Worm (Caenorhabditis elegans) whole organism, L2 larva: ENCODE data around the gene hex-2.

Source experiments
- ZK546.5 ChIP-seq: sonication (generic microtip); optimal IDR thresholded peaks from 2 replicates; lab custom pipeline; 2017; ENCODE audit warnings: missing biosample characterization, missing genetic modification characterization
- ceh-82 ChIP-seq: fragments of 150-350 bp; optimal IDR thresholded peaks from 2 replicates; lab custom pipeline; 2014; ENCODE audit warnings: missing biosample characterization, missing genetic modification characterization
- dmd-4 ChIP-seq: sonication (generic microtip); optimal IDR thresholded peaks from 2 replicates; lab custom pipeline; 2017; ENCODE audit warnings: missing biosample characterization, missing genetic modification characterization
- elt-3 ChIP-seq: sonication (generic microtip); optimal IDR thresholded peaks from 2 replicates; lab custom pipeline; 2017; ENCODE audit warnings: missing biosample characterization, missing genetic modification characterization
- lin-11 ChIP-seq: fragments of 150-350 bp; sonication (generic microtip); optimal IDR thresholded peaks from 2 replicates; lab custom pipeline; 2014; ENCODE audit warnings: missing biosample characterization, missing genetic modification characterization, inconsistent platforms, mixed read lengths
- lin-13 ChIP-seq: fragments of 150-350 bp; optimal IDR thresholded peaks from 2 replicates; lab custom pipeline; 2014; ENCODE audit warnings: missing biosample characterization, missing genetic modification reagents, missing genetic modification characterization
- mdl-1 ChIP-seq, 2 experiments: fragments of 150-350 bp in 1 of 2; sonication (generic microtip) in 1 of 2; optimal IDR thresholded peaks; 2 replicates each; lab custom pipeline; 2017; ENCODE audit warnings: missing biosample characterization in 2 of 2, missing genetic modification characterization in 2 of 2
- nhr-11 ChIP-seq: fragments of 150-350 bp; optimal IDR thresholded peaks from 2 replicates; lab custom pipeline; 2014; ENCODE audit warnings: missing biosample characterization, missing genetic modification characterization
- sma-9 ChIP-seq, 2 experiments: fragments of 150-350 bp in 1 of 2; sonication (generic microtip) in 1 of 2; optimal IDR thresholded peaks; 2 replicates each; lab custom pipeline; 2014 to 2016; ENCODE audit warnings: missing genetic modification characterization in 2 of 2, mild to moderate bottlenecking in 1 of 2, missing biosample characterization in 1 of 2, missing compliant biosample characterization in 1 of 2, missing genetic modification reagents in 1 of 2, moderate library complexity in 1 of 2
- unc-62 ChIP-seq: fragments of 150-350 bp; optimal IDR thresholded peaks from 2 replicates; lab custom pipeline; 2014; ENCODE audit warnings: missing biosample characterization, missing genetic modification reagents, missing genetic modification characterization

DNA sequence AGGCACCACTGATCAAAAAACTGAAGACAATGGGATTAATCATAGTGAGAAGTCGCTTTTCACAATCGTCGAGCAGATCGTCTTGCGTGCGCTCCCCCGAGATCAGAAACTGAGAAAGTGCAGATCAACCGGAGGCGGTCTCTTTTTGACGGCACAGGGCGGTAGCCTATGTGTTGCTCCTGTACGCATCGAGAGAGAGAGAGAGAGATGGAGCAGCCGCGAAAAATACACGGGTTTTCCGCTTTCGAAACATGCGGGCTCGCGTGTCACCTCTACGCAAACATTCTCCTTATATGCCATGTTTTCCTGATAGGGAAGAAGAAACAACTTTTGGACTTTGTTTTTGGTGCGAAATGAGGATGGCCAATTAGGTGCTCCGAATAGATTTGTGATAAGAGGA lies 41.1 kb upstream of the hex-2 start, which contains the start of gene lrpc-1:
- TF ChIP-seq lin-13: no peak
- no peak for TF ChIP-seq dmd-4 (tag; lab: Kevin White, UChicago)
- TF ChIP-seq sma-9 (GFP tag; optimal IDR thresholded peaks at IDR 0.05; lab: Kevin White, UChicago): no peak
- no peak for TF ChIP-seq sma-9 (tag; optimal IDR thresholded peaks at IDR 0.05; lab: Kevin White, UChicago)
- no peak for TF ChIP-seq mdl-1 (tag; optimal IDR thresholded peaks at IDR 0.05; lab: Kevin White, UChicago)
- no peak for TF ChIP-seq unc-62
- TF ChIP-seq lin-11 (tag; lab: Kevin White, UChicago): no peak
- TF ChIP-seq ceh-82 (tag; lab: Kevin White, UChicago): no peak
- TF ChIP-seq ZK546.5 (tag; lab: Kevin White, UChicago): no peak
- no peak for TF ChIP-seq elt-3
- no peak for TF ChIP-seq nhr-11 (tag; lab: Kevin White, UChicago)
